Fruit fly (Drosophila melanogaster) whole organism, embryonic: ENCODE results near the gene CG45066.

Experiments used
- Bteb2 ChIP-seq: fragments of 200-800 bp; sonication (Bioruptor generic); optimal IDR thresholded peaks from 2 replicates; lab custom pipeline; 2016; ENCODE audit warnings: missing biosample characterization, missing genetic modification characterization
- CG10321 ChIP-seq: fragments of 200-800 bp; sonication (Bioruptor generic); IDR thresholded peaks from 2 replicates; pipeline ENCODE4 v1.3.6; 2022; ENCODE audit warnings: missing biosample characterization, missing genetic modification characterization
- CG10654 ChIP-seq: fragments of 200-800 bp; sonication (Bioruptor generic); optimal IDR thresholded peaks from 2 replicates; lab custom pipeline; 2016; ENCODE audit warnings: missing biosample characterization, missing genetic modification characterization
- CG12104 ChIP-seq: fragments of 200-800 bp; sonication (Bioruptor generic); optimal IDR thresholded peaks from 3 replicates; lab custom pipeline; 2016; ENCODE audit warnings: missing biosample characterization, missing genetic modification characterization
- CG13424 ChIP-seq: fragments of 200-800 bp; sonication (Bioruptor generic); optimal IDR thresholded peaks from 2 replicates; lab custom pipeline; 2019; ENCODE audit warnings: missing biosample characterization, mild to moderate bottlenecking, missing genetic modification characterization, moderate library complexity
- CG15479 ChIP-seq: fragments of 200-800 bp; sonication (Bioruptor generic); optimal IDR thresholded peaks from 3 replicates; lab custom pipeline; 2019; ENCODE audit warnings: missing biosample characterization, mild to moderate bottlenecking, missing genetic modification characterization, moderate library complexity
- CG16813 ChIP-seq: fragments of 200-800 bp; sonication (Bioruptor generic); IDR thresholded peaks from 3 replicates; pipeline ENCODE4 v1.3.6; 2022; ENCODE audit warnings: missing biosample characterization, missing genetic modification characterization; ENCODE audit not compliant: partially characterized antibody
- CG16815 ChIP-seq: fragments of 200-800 bp; sonication (Bioruptor generic); optimal IDR thresholded peaks from 3 replicates; lab custom pipeline; 2017; ENCODE audit warnings: missing biosample characterization, mild to moderate bottlenecking, missing genetic modification characterization
- CG17568 ChIP-seq: fragments of 200-800 bp; sonication (Bioruptor generic); optimal IDR thresholded peaks from 2 replicates; lab custom pipeline; 2018; ENCODE audit warnings: missing biosample characterization, mild to moderate bottlenecking, missing genetic modification characterization, moderate library complexity
- CG2712 ChIP-seq: fragments of 200-800 bp; optimal IDR thresholded peaks from 3 replicates; lab custom pipeline; 2019; ENCODE audit warnings: missing biosample characterization, mild to moderate bottlenecking, missing genetic modification characterization, moderate library complexity
- CG30431 ChIP-seq: fragments of 200-800 bp; sonication (Bioruptor generic); optimal IDR thresholded peaks from 2 replicates; lab custom pipeline; 2017; ENCODE audit warnings: missing biosample characterization, missing genetic modification characterization
- CG31365 ChIP-seq: fragments of 200-800 bp; sonication (Bioruptor generic); optimal IDR thresholded peaks from 2 replicates; lab custom pipeline; 2018; ENCODE audit warnings: missing biosample characterization, mild to moderate bottlenecking, missing genetic modification characterization
- CG32772 ChIP-seq: fragments of 200-800 bp; sonication (Bioruptor generic); IDR thresholded peaks from 2 replicates; pipeline ENCODE4 v1.3.6; 2022; ENCODE audit warnings: missing biosample characterization, missing genetic modification characterization
- CG3838 ChIP-seq: fragments of 200-800 bp; sonication (Bioruptor generic); optimal IDR thresholded peaks from 3 replicates; lab custom pipeline; 2016; ENCODE audit warnings: missing biosample characterization, missing genetic modification characterization
- CG42726 ChIP-seq: fragments of 200-800 bp; sonication (Bioruptor generic); IDR thresholded peaks from 2 replicates; pipeline ENCODE4 v1.3.6; 2022; ENCODE audit warnings: missing biosample characterization, missing genetic modification characterization; ENCODE audit not compliant: partially characterized antibody
- CG6654 ChIP-seq: fragments of 200-800 bp; sonication (Bioruptor generic); optimal IDR thresholded peaks from 2 replicates; lab custom pipeline; 2017; ENCODE audit warnings: missing biosample characterization, mild to moderate bottlenecking, missing genetic modification characterization
- CG6813 ChIP-seq: fragments of 200-800 bp; sonication (Bioruptor generic); optimal IDR thresholded peaks from 2 replicates; lab custom pipeline; 2017; ENCODE audit warnings: missing biosample characterization, missing genetic modification characterization, mild to moderate bottlenecking, moderate library complexity, missing genetic modification reagents
- CG7839 ChIP-seq: fragments of 200-800 bp; sonication (Bioruptor generic); optimal IDR thresholded peaks from 3 replicates; lab custom pipeline; 2018; ENCODE audit warnings: missing biosample characterization, mild to moderate bottlenecking, missing genetic modification characterization, moderate library complexity
- CG8388 ChIP-seq: fragments of 200-800 bp; sonication (Bioruptor generic); optimal IDR thresholded peaks from 2 replicates; lab custom pipeline; 2019; ENCODE audit warnings: missing biosample characterization, mild to moderate bottlenecking, missing genetic modification characterization, moderate library complexity
- Chrac-16 ChIP-seq: fragments of 200-800 bp; sonication (Bioruptor generic); optimal IDR thresholded peaks from 3 replicates; lab custom pipeline; 2016; ENCODE audit warnings: missing biosample characterization, missing genetic modification characterization
- CrebB ChIP-seq: fragments of 200-800 bp; sonication (Bioruptor generic); optimal IDR thresholded peaks from 3 replicates; lab custom pipeline; 2018; ENCODE audit warnings: missing biosample characterization, mild to moderate bottlenecking, missing genetic modification characterization
- Dip3 ChIP-seq: fragments of 200-800 bp; sonication (Bioruptor generic); optimal IDR thresholded peaks from 3 replicates; lab custom pipeline; 2016; ENCODE audit warnings: missing biosample characterization, missing genetic modification characterization
- E2f2 ChIP-seq: fragments of 200-800 bp; sonication (Bioruptor generic); IDR thresholded peaks from 2 replicates; pipeline ENCODE4 v1.3.6; 2022; ENCODE audit warnings: missing biosample characterization, missing genetic modification characterization
- Eip74EF ChIP-seq, 2 experiments: fragments of 200-800 bp in 1 of 2; fragments of >200 bp in 1 of 2; sonication (Bioruptor generic) in 1 of 2; optimal IDR thresholded peaks; 2 replicates each; lab custom pipeline; 2017 to 2019; ENCODE audit warnings: missing biosample characterization in 2 of 2, missing genetic modification characterization in 2 of 2, mild to moderate bottlenecking in 1 of 2, moderate library complexity in 1 of 2
- Elba2 ChIP-seq: fragments of 200-800 bp; sonication (Bioruptor generic); optimal IDR thresholded peaks from 3 replicates; lab custom pipeline; 2016; ENCODE audit warnings: missing biosample characterization, missing genetic modification characterization
- Hmx ChIP-seq: fragments of 200-800 bp; sonication (Bioruptor generic); optimal IDR thresholded peaks from 2 replicates; lab custom pipeline; 2016; ENCODE audit warnings: missing biosample characterization, missing genetic modification characterization
- Hr3 ChIP-seq: fragments of 200-800 bp; sonication (Bioruptor generic); optimal IDR thresholded peaks from 3 replicates; lab custom pipeline; 2016; ENCODE audit warnings: missing biosample characterization, missing genetic modification characterization
- NK7.1 ChIP-seq: fragments of 200-800 bp; sonication (Bioruptor generic); optimal IDR thresholded peaks from 3 replicates; lab custom pipeline; 2016; ENCODE audit warnings: missing biosample characterization, missing genetic modification characterization
- PHDP ChIP-seq: fragments of 200-800 bp; sonication (Bioruptor generic); optimal IDR thresholded peaks from 3 replicates; lab custom pipeline; 2018; ENCODE audit warnings: missing biosample characterization, mild to moderate bottlenecking, missing genetic modification characterization, moderate library complexity
- Trl ChIP-seq, 3 experiments: fragments of >200 bp in 2 of 3; fragments of 200-800 bp in 1 of 3; sonication (Bioruptor generic) in 1 of 3; optimal IDR thresholded peaks; 2 replicates in 1 of 3; 3 replicates in 2 of 3; lab custom pipeline; 2016 to 2017; ENCODE audit warnings: missing biosample characterization in 1 of 3, missing genetic modification characterization in 1 of 3
- bbx ChIP-seq: fragments of 200-800 bp; sonication (Bioruptor generic); IDR thresholded peaks from 2 replicates; pipeline ENCODE4 v1.3.6; 2022; ENCODE audit warnings: missing biosample characterization, missing genetic modification characterization; ENCODE audit not compliant: partially characterized antibody
- btn ChIP-seq: fragments of 200-800 bp; sonication (Bioruptor generic); optimal IDR thresholded peaks from 2 replicates; lab custom pipeline; 2016; ENCODE audit warnings: missing biosample characterization, missing genetic modification characterization
- disco-r ChIP-seq: fragments of 200-800 bp; sonication (Bioruptor generic); optimal IDR thresholded peaks from 2 replicates; lab custom pipeline; 2016; ENCODE audit warnings: missing biosample characterization, missing genetic modification characterization
- ems ChIP-seq: fragments of 200-800 bp; sonication (Bioruptor generic); optimal IDR thresholded peaks from 3 replicates; lab custom pipeline; 2016; ENCODE audit warnings: missing biosample characterization, missing genetic modification characterization
- fd102C ChIP-seq: fragments of 200-800 bp; sonication (Bioruptor generic); optimal IDR thresholded peaks from 2 replicates; lab custom pipeline; 2018; ENCODE audit warnings: missing biosample characterization, mild to moderate bottlenecking, missing genetic modification characterization, moderate library complexity
- gce ChIP-seq: fragments of 200-800 bp; sonication (Bioruptor generic); IDR thresholded peaks from 3 replicates; pipeline ENCODE4 v1.3.6; 2022; ENCODE audit warnings: missing biosample characterization, missing genetic modification characterization
- gt ChIP-seq: fragments of 200-800 bp; sonication (Bioruptor generic); IDR thresholded peaks from 2 replicates; pipeline ENCODE4 v1.3.6; 2022; ENCODE audit warnings: missing biosample characterization, missing genetic modification characterization
- hth ChIP-seq: fragments of >200 bp; optimal IDR thresholded peaks from 2 replicates; lab custom pipeline; 2017; ENCODE audit warnings: inconsistent platforms
- jing ChIP-seq: fragments of 200-800 bp; sonication (Bioruptor generic); optimal IDR thresholded peaks from 2 replicates; lab custom pipeline; 2018; ENCODE audit warnings: missing biosample characterization, mild to moderate bottlenecking, missing genetic modification characterization
- kah ChIP-seq: fragments of 200-800 bp; sonication (Bioruptor generic); optimal IDR thresholded peaks from 2 replicates; lab custom pipeline; 2018; ENCODE audit warnings: missing biosample characterization, mild to moderate bottlenecking, missing genetic modification characterization
- pan ChIP-seq, 4 experiments: fragments of >200 bp in 3 of 4; fragments of 200-800 bp in 1 of 4; sonication (Bioruptor generic) in 1 of 4; optimal IDR thresholded peaks in 3 of 4; IDR thresholded peaks in 1 of 4; 2 replicates each; pipeline versions ENCODE4 v1.3.6 to Lab custom; 2017 to 2022; ENCODE audit warnings: missing biosample characterization in 2 of 4, missing genetic modification characterization in 2 of 4, mixed read lengths in 1 of 4
- peb ChIP-seq: fragments of 200-800 bp; sonication (Bioruptor generic); IDR thresholded peaks from 2 replicates; pipeline ENCODE4 v1.3.6; 2022; ENCODE audit warnings: missing biosample characterization, missing genetic modification characterization
- pzg ChIP-seq: fragments of 200-800 bp; sonication (Bioruptor generic); optimal IDR thresholded peaks from 3 replicates; lab custom pipeline; 2018; ENCODE audit warnings: missing biosample characterization, mild to moderate bottlenecking, missing genetic modification characterization, moderate library complexity
- ranshi ChIP-seq: fragments of 200-800 bp; sonication (Bioruptor generic); IDR thresholded peaks from 2 replicates; pipeline ENCODE4 v1.3.6; 2022; ENCODE audit warnings: missing biosample characterization, missing genetic modification characterization
- rib ChIP-seq: fragments of 200-800 bp; sonication (Bioruptor generic); IDR thresholded peaks from 2 replicates; pipeline ENCODE4 v1.3.6; 2022; ENCODE audit warnings: missing biosample characterization, missing genetic modification characterization
- scrt ChIP-seq: fragments of 200-800 bp; sonication (Bioruptor generic); optimal IDR thresholded peaks from 2 replicates; lab custom pipeline; 2018; ENCODE audit warnings: missing biosample characterization, mild to moderate bottlenecking, missing genetic modification characterization, moderate library complexity
- slp2 ChIP-seq: fragments of 200-800 bp; sonication (Bioruptor generic); optimal IDR thresholded peaks from 2 replicates; lab custom pipeline; 2016; ENCODE audit warnings: missing biosample characterization, missing genetic modification characterization
- tna ChIP-seq: fragments of 200-800 bp; sonication (Bioruptor generic); IDR thresholded peaks from 2 replicates; pipeline ENCODE4 v1.3.6; 2022; ENCODE audit warnings: missing biosample characterization, missing genetic modification characterization; ENCODE audit not compliant: partially characterized antibody
- ttk ChIP-seq: fragments of 200-800 bp; sonication (Bioruptor generic); IDR thresholded peaks from 2 replicates; pipeline ENCODE4 v2.1.2; 2022; ENCODE audit warnings: missing biosample characterization, missing genetic modification characterization
- z ChIP-seq: fragments of 200-800 bp; sonication (Bioruptor generic); IDR thresholded peaks from 3 replicates; pipeline ENCODE4 v1.3.6; 2022; ENCODE audit warnings: missing biosample characterization, missing genetic modification characterization

The CG45066 gene

DNA sequence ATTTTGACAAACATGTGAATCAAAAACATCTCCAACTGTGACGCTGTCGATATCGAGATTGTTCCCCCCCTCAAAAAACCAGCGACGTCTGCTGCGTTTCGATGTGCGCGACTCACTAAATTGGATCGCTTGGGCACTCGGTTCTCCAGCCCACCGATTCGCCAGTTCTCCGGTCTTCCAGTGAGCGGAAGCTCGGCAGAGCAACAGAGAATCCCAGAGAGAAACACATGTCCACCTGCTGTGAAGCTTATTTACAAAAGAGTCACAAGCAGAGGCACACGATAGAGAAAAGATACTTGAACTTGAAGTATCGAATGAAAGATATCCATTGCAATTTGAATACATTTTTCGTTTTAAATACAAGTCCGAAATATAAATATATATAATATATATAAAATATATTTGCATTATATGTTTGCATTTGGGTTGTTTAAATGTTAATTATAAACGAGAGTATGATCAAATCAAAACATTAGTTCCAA, 23.1 kb upstream of the CG45066 start:
- TF ChIP-seq CG15479 (no peak), ttk (GFP tag; lab: Robert Waterston, UW) (no peak), bbx (GFP tag; lab: Robert Waterston, UW) (no peak), ems (GFP tag; lab: Kevin White, UChicago) (no peak), gt (no peak), CG2712 (tag; lab: Kevin White, UChicago) (peak; percentile 13), Bteb2 (GFP tag; lab: Kevin White, UChicago) (no peak), NK7.1 (GFP tag; lab: Kevin White, UChicago) (no peak), CG16813 (GFP tag; lab: Robert Waterston, UW) (no peak), CG8388 (GFP tag; lab: Kevin White, UChicago) (no peak), peb (no peak), CrebB (tag; lab: Kevin White, UChicago) (peak; percentile 5), hth (lab: Kevin White, UChicago) (no peak), tna (GFP tag; lab: Robert Waterston, UW) (no peak), btn (GFP tag; lab: Kevin White, UChicago) (no peak), Trl (optimal IDR thresholded peaks at IDR 0.05; lab: Kevin White, UChicago) (peak; percentile 49 to 69), Trl (GFP tag; optimal IDR thresholded peaks at IDR 0.05; lab: Kevin White, UChicago) (no peak), slp2 (GFP tag; lab: Kevin White, UChicago) (no peak), CG42726 (no peak), rib (no peak), PHDP (tag; lab: Kevin White, UChicago) (peak; percentile 14), kah (GFP tag; lab: Kevin White, UChicago) (no peak), disco-r (GFP tag; lab: Kevin White, UChicago) (no peak), ranshi (GFP tag; lab: Robert Waterston, UW) (no peak), CG7839 (peak; percentile 52), CG3838 (GFP tag; lab: Kevin White, UChicago) (no peak), gce (GFP tag; lab: Robert Waterston, UW) (no peak), CG31365 (tag; lab: Kevin White, UChicago) (no peak), pzg (GFP tag; lab: Kevin White, UChicago) (no peak), fd102C (GFP tag; lab: Kevin White, UChicago) (no peak), CG30431 (GFP tag; lab: Kevin White, UChicago) (no peak), pan (optimal IDR thresholded peaks at IDR 0.05; lab: Kevin White, UChicago) (no peak), pan (GFP tag; optimal IDR thresholded peaks at IDR 0.05 in 1 of 2, IDR thresholded peaks at IDR 0.05 in 1 of 2) (peak in 1 of 2 experiments; percentile 14), CG16815 (GFP tag; lab: Kevin White, UChicago) (no peak), CG12104 (GFP tag; lab: Kevin White, UChicago) (no peak), Dip3 (no peak), CG10321 (no peak), CG10654 (no peak), scrt (GFP tag; lab: Kevin White, UChicago) (peak; percentile 38), E2f2 (peak; percentile 29; the same call in 1 of the 2 replicates), CG6813 (GFP tag; lab: Kevin White, UChicago) (peak; percentile 46), CG13424 (tag; lab: Kevin White, UChicago) (no peak), Hr3 (GFP tag; lab: Kevin White, UChicago) (no peak), CG6654 (no peak), z (GFP tag; lab: Robert Waterston, UW) (0 out of 3 replicates have a peak, but pooled peaks have one; percentile 51), Hmx (GFP tag; lab: Kevin White, UChicago) (no peak), Chrac-16 (no peak), jing (no peak), CG17568 (GFP tag; lab: Kevin White, UChicago) (no peak), Eip74EF (GFP tag; optimal IDR thresholded peaks at IDR 0.05; lab: Kevin White, UChicago) (peak in 1 of 2 experiments; percentile 1), CG32772 (no peak), Elba2 (GFP tag; lab: Kevin White, UChicago) (no peak)
